Fruit fly (Drosophila melanogaster) whole organism, wandering third instar larva: ENCODE results near the gene MED24.

Experiments used
- Abd-B ChIP-seq: fragments of >200 bp; optimal IDR thresholded peaks from 2 replicates; lab custom pipeline; 2017; ENCODE audit warnings: missing biosample characterization, missing genetic modification characterization
- CG32264 ChIP-seq: fragments of 200-800 bp; sonication (Bioruptor generic); optimal IDR thresholded peaks from 2 replicates; lab custom pipeline; 2016; ENCODE audit warnings: missing biosample characterization, missing genetic modification characterization
- CG9705 ChIP-seq: fragments of 200-800 bp; sonication (Bioruptor generic); optimal IDR thresholded peaks from 2 replicates; lab custom pipeline; 2018; ENCODE audit warnings: missing biosample characterization, mild to moderate bottlenecking, missing genetic modification characterization
- CrebA ChIP-seq: fragments of 200-800 bp; sonication (Bioruptor generic); optimal IDR thresholded peaks from 2 replicates; lab custom pipeline; 2016; ENCODE audit warnings: missing biosample characterization, mild to moderate bottlenecking, missing genetic modification characterization, borderline replicate concordance
- Dfd ChIP-seq: fragments of >200 bp; optimal IDR thresholded peaks from 2 replicates; lab custom pipeline; 2017; ENCODE audit warnings: missing biosample characterization, missing genetic modification characterization
- GATAd ChIP-seq: sonication (Bioruptor generic); optimal IDR thresholded peaks from 2 replicates; lab custom pipeline; 2016; ENCODE audit warnings: missing biosample characterization, missing genetic modification characterization
- HLH106 ChIP-seq: fragments of 200-800 bp; optimal IDR thresholded peaks from 3 replicates; lab custom pipeline; 2019; ENCODE audit warnings: missing biosample characterization, mild to moderate bottlenecking, missing genetic modification characterization, moderate library complexity
- Hnf4 ChIP-seq: fragments of 200-800 bp; sonication (Bioruptor generic); optimal IDR thresholded peaks from 2 replicates; lab custom pipeline; 2016; ENCODE audit warnings: missing biosample characterization, mild to moderate bottlenecking, missing genetic modification characterization
- Hr78 ChIP-seq: fragments of >200 bp; optimal IDR thresholded peaks from 2 replicates; lab custom pipeline; 2017; ENCODE audit warnings: missing biosample characterization, missing genetic modification characterization
- Hr83 ChIP-seq: fragments of 200-300 bp; sonication (Bioruptor generic); optimal IDR thresholded peaks from 2 replicates; lab custom pipeline; 2016; ENCODE audit warnings: missing biosample characterization, mild to moderate bottlenecking, missing genetic modification characterization, moderate library complexity; ENCODE audit not compliant: poor library complexity, severe bottlenecking
- Jra ChIP-seq: sonication (Bioruptor generic); optimal IDR thresholded peaks from 2 replicates; lab custom pipeline; 2016; ENCODE audit warnings: missing biosample characterization, missing genetic modification characterization
- Mio ChIP-seq: sonication (Bioruptor generic); optimal IDR thresholded peaks from 2 replicates; lab custom pipeline; 2016; ENCODE audit warnings: missing biosample characterization, missing genetic modification characterization
- Myc ChIP-seq: fragments of >200 bp; optimal IDR thresholded peaks from 2 replicates; lab custom pipeline; 2017
- N ChIP-seq: fragments of >200 bp; optimal IDR thresholded peaks from 2 replicates; lab custom pipeline; 2018; ENCODE audit warnings: missing biosample characterization, missing external identifiers, missing genetic modification characterization
- OdsH ChIP-seq: fragments of 200-800 bp; sonication (Bioruptor generic); optimal IDR thresholded peaks from 2 replicates; lab custom pipeline; 2016; ENCODE audit warnings: missing biosample characterization, mild to moderate bottlenecking, missing genetic modification characterization
- Rel ChIP-seq, 2 experiments: fragments of 200-800 bp; sonication (Bioruptor generic) in 1 of 2; optimal IDR thresholded peaks; 2 replicates in 1 of 2; 3 replicates in 1 of 2; lab custom pipeline; 2016 to 2019; ENCODE audit warnings: mild to moderate bottlenecking in 2 of 2, missing biosample characterization in 2 of 2, missing genetic modification characterization in 2 of 2, moderate library complexity in 1 of 2
- Sp1 ChIP-seq: fragments of 200-800 bp; sonication (Bioruptor generic); optimal IDR thresholded peaks from 3 replicates; lab custom pipeline; 2019; ENCODE audit warnings: missing biosample characterization, mild to moderate bottlenecking, missing genetic modification characterization, moderate library complexity
- Vsx2 ChIP-seq: fragments of 200-300, 225-300 bp; sonication (Bioruptor generic); optimal IDR thresholded peaks from 2 replicates; lab custom pipeline; 2018; ENCODE audit warnings: missing biosample characterization, missing genetic modification characterization; ENCODE audit not compliant: partially characterized antibody
- br ChIP-seq: fragments of 200-800 bp; sonication (Bioruptor generic); optimal IDR thresholded peaks from 2 replicates; lab custom pipeline; 2016; ENCODE audit warnings: missing biosample characterization, missing genetic modification characterization
- brk ChIP-seq: fragments of 200-800 bp; sonication (Bioruptor generic); optimal IDR thresholded peaks from 2 replicates; lab custom pipeline; 2016; ENCODE audit warnings: missing biosample characterization, mild to moderate bottlenecking, missing genetic modification characterization
- dl ChIP-seq, 2 experiments: fragments of 175-275, 200-275 bp in 1 of 2; fragments of 200-275 bp in 1 of 2; sonication (Bioruptor generic); optimal IDR thresholded peaks; lab custom pipeline; 2018; ENCODE audit warnings: mild to moderate bottlenecking in 2 of 2, missing biosample characterization in 2 of 2, missing genetic modification characterization in 2 of 2, moderate library complexity in 2 of 2; ENCODE audit not compliant: partially characterized antibody in 2 of 2, insufficient read depth in 1 of 2
- dmrt93B ChIP-seq: fragments of 200-800 bp; sonication (Bioruptor generic); optimal IDR thresholded peaks from 2 replicates; lab custom pipeline; 2018; ENCODE audit warnings: missing biosample characterization, mild to moderate bottlenecking, missing genetic modification characterization
- dsf ChIP-seq: sonication (Bioruptor generic); optimal IDR thresholded peaks from 2 replicates; lab custom pipeline; 2016; ENCODE audit warnings: missing biosample characterization, missing genetic modification characterization, borderline replicate concordance
- ey ChIP-seq: fragments of 200-800 bp; sonication (Bioruptor generic); optimal IDR thresholded peaks from 2 replicates; lab custom pipeline; 2016; ENCODE audit warnings: missing biosample characterization, missing genetic modification characterization
- foxo ChIP-seq, 2 experiments: fragments of 200-800 bp; sonication (Bioruptor generic); optimal IDR thresholded peaks; 2 replicates in 1 of 2; 3 replicates in 1 of 2; lab custom pipeline; 2016 to 2017; ENCODE audit warnings: missing biosample characterization in 2 of 2, missing genetic modification characterization in 2 of 2
- fru ChIP-seq: fragments of 200-800 bp; sonication (Bioruptor generic); optimal IDR thresholded peaks from 3 replicates; lab custom pipeline; 2016; ENCODE audit warnings: missing biosample characterization, mild to moderate bottlenecking, missing genetic modification characterization
- h ChIP-seq: fragments of 200-800 bp; sonication (Bioruptor generic); optimal IDR thresholded peaks from 3 replicates; lab custom pipeline; 2016; ENCODE audit warnings: missing biosample characterization, mild to moderate bottlenecking, missing genetic modification characterization
- jim ChIP-seq: fragments of 175-275, 200-325 bp; sonication (Bioruptor generic); optimal IDR thresholded peaks from 2 replicates; lab custom pipeline; 2016; ENCODE audit warnings: missing biosample characterization, mild to moderate bottlenecking, missing genetic modification characterization
- pan ChIP-seq: fragments of >200 bp; optimal IDR thresholded peaks from 2 replicates; lab custom pipeline; 2017
- psq ChIP-seq: fragments of 200-800 bp; sonication (Bioruptor generic); optimal IDR thresholded peaks from 3 replicates; lab custom pipeline; 2017; ENCODE audit warnings: missing biosample characterization, mild to moderate bottlenecking, missing genetic modification characterization, moderate library complexity
- rgr ChIP-seq: fragments of 200-800 bp; sonication (Bioruptor generic); optimal IDR thresholded peaks from 3 replicates; lab custom pipeline; 2016; ENCODE audit warnings: missing biosample characterization, mild to moderate bottlenecking, missing genetic modification characterization
- sage ChIP-seq: fragments of 200-800 bp; sonication (Bioruptor generic); optimal IDR thresholded peaks from 2 replicates; lab custom pipeline; 2016; ENCODE audit warnings: missing biosample characterization, mild to moderate bottlenecking, missing genetic modification characterization
- sv ChIP-seq: fragments of 200-800 bp; sonication (Bioruptor generic); optimal IDR thresholded peaks from 3 replicates; lab custom pipeline; 2016; ENCODE audit warnings: missing biosample characterization, missing genetic modification characterization
- tai ChIP-seq: sonication (Bioruptor generic); optimal IDR thresholded peaks from 2 replicates; lab custom pipeline; 2016; ENCODE audit warnings: missing biosample characterization, missing genetic modification characterization
- usp ChIP-seq: fragments of >200 bp; optimal IDR thresholded peaks from 2 replicates; lab custom pipeline; 2017; ENCODE audit warnings: missing biosample characterization, missing genetic modification characterization
- woc ChIP-seq: sonication (Bioruptor generic); optimal IDR thresholded peaks from 2 replicates; lab custom pipeline; 2016; ENCODE audit warnings: missing biosample characterization, mild to moderate bottlenecking, missing genetic modification characterization

The MED24 gene

DNA sequence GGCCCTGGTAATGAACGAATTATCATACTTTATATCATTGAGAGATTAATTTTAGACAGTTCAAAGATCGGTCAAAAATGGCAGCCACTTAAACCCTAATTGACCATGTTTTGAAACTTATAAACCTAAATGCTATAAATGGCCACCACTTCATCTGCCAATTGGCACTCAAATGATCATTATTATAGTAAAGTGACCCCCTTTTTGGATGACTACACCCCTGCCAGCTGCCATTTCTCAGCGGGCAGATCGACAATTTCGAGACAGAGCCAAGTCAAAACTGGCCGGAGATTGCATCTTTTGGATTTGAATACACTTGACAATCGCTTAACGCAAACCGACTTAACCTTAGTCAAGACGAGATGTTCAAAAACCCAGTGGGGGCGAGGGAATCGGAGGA lies 34.9 kb upstream of the MED24 start:
- TF ChIP-seq Jra (GFP tag; lab: Kevin White, UChicago) (no peak), sage (GFP tag; lab: Kevin White, UChicago) (no peak), ey (GFP tag; lab: Kevin White, UChicago) (peak; percentile 48), CG32264 (no peak), Hnf4 (GFP tag; lab: Kevin White, UChicago) (peak; percentile 6), foxo (GFP tag; optimal IDR thresholded peaks at IDR 0.05; lab: Kevin White, UChicago) (peak in 1 of 2 experiments; percentile 49), Hr78 (no peak), Myc (lab: Kevin White, UChicago) (no peak), Abd-B (GFP tag; lab: Kevin White, UChicago) (no peak), CG9705 (no peak), dl (GFP tag; optimal IDR thresholded peaks at IDR 0.05; lab: Kevin White, UChicago; ENCODE audit: insufficient read depth in 1 of 2, partially characterized antibody in 2 of 2) (no peak), rgr (GFP tag; lab: Kevin White, UChicago) (peak; percentile 49), h (GFP tag; lab: Kevin White, UChicago) (peak; percentile 48), Rel (GFP tag; optimal IDR thresholded peaks at IDR 0.05; lab: Kevin White, UChicago) (no peak), Rel (tag; optimal IDR thresholded peaks at IDR 0.05; lab: Kevin White, UChicago) (no peak), tai (no peak), OdsH (GFP tag; lab: Kevin White, UChicago) (peak; percentile 43), HLH106 (tag; lab: Kevin White, UChicago) (peak; percentile 31), Vsx2 (GFP tag; lab: Kevin White, UChicago) (no peak), GATAd (GFP tag; lab: Kevin White, UChicago) (no peak), CrebA (GFP tag; lab: Kevin White, UChicago) (no peak), psq (GFP tag; lab: Kevin White, UChicago) (no peak), fru (GFP tag; lab: Kevin White, UChicago) (peak; percentile 22), brk (GFP tag; lab: Kevin White, UChicago) (no peak), Sp1 (peak; percentile 43), br (GFP tag; lab: Kevin White, UChicago) (peak; percentile 53), Mio (GFP tag; lab: Kevin White, UChicago) (no peak), pan (lab: Kevin White, UChicago) (no peak), Dfd (GFP tag; lab: Kevin White, UChicago) (no peak), woc (no peak), N (GFP tag; lab: Kevin White, UChicago) (no peak), jim (no peak), Hr83 (no peak), sv (GFP tag; lab: Kevin White, UChicago) (no peak), usp (GFP tag; lab: Kevin White, UChicago) (no peak)

DNA sequence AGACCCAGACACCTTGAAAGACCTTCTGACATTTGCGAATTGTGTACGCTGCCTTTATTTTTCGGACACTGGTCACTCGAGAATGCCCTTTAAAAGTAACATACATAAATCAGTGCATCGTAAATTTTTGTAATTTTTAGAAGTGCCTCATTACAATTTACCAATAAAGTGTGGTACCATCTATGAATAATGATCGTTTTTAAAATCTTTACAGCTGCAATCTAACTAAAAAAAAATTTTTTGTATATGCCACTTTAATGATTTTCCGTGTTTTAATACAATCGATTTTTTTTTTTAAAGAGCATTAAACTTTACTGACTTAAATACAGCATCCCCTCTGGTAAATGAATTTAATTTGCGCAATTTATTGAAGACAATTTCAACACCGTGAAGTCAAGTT lies 34.0 kb upstream of the MED24 start:
- TF ChIP-seq sage (GFP tag; lab: Kevin White, UChicago) (peak; percentile 51), CG32264 (peak; percentile 12), Mio (GFP tag; lab: Kevin White, UChicago) (no peak), Sp1 (peak; percentile 68), HLH106 (tag; lab: Kevin White, UChicago) (peak; percentile 70), h (GFP tag; lab: Kevin White, UChicago) (peak; percentile 79), Jra (GFP tag; lab: Kevin White, UChicago) (peak; percentile 5), Dfd (GFP tag; lab: Kevin White, UChicago) (no peak), tai (peak; percentile 41), pan (lab: Kevin White, UChicago) (no peak), jim (no peak), dmrt93B (GFP tag; lab: Kevin White, UChicago) (peak; percentile 13), sv (GFP tag; lab: Kevin White, UChicago) (no peak), ey (GFP tag; lab: Kevin White, UChicago) (peak; percentile 72), OdsH (GFP tag; lab: Kevin White, UChicago) (peak; percentile 72), brk (GFP tag; lab: Kevin White, UChicago) (peak; percentile 19), Hr78 (no peak), woc (peak; percentile 56), usp (GFP tag; lab: Kevin White, UChicago) (no peak), rgr (GFP tag; lab: Kevin White, UChicago) (peak; percentile 71), fru (GFP tag; lab: Kevin White, UChicago) (peak; percentile 78), br (GFP tag; lab: Kevin White, UChicago) (peak; percentile 62), foxo (GFP tag; optimal IDR thresholded peaks at IDR 0.05; lab: Kevin White, UChicago) (peak in 1 of 2 experiments; percentile 67), Myc (lab: Kevin White, UChicago) (no peak), psq (GFP tag; lab: Kevin White, UChicago) (peak; percentile 52), dsf (no peak)
